Fruit fly (Drosophila melanogaster) S2 (cell line): ENCODE results near the gene amd.

Source experiments
- CG8478 ChIP-seq: fragments of >200 bp; optimal IDR thresholded peaks from 2 replicates; lab custom pipeline; 2018
- CTCF ChIP-seq, 2 experiments: fragments of >200 bp; optimal IDR thresholded peaks; 2 replicates each; lab custom pipeline; 2018

DNA sequence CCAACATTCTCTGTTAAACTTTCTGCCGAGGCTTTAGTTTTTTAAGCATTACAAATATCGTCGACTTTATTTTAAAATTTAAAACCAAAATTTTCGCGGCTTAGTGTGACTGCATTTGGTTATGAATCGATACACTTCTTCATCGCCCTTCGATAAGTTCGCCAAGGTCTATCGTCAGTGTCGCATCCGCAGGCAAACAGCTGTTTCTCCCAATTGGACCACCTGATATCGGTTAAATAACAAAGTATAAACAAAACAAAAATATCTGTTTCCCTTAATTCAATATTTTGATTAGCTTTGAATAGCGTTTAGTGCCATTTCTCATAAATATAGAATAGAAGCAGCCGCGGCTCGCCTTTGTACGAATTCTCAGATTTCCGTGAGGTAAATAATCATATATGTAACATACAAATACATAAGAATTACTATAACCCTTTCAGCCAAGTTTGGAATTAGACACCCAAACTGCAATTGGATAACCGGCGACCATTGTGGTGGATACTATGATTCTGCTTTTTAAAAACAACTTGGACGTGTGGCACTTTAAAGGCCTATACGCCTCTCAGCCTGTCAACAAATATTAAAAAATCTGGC is 4.3 kb downstream of the amd start, which contains the start of gene CG10561:
- no peak for TF ChIP-seq CG8478 (lab: Kevin White, UChicago)
- TF ChIP-seq CTCF (optimal IDR thresholded peaks at IDR 0.05; lab: Kevin White, UChicago): no peak
